1 fruit fly cellular context compared by ENCODE assay signal in genomic region chr3R:17603717-17604116, dm6.
A peak's percentile ranks its signal among the peaks of the same experiment; 100 is the strongest.
TF ChIP-seq lines count a peak whose summit lies in the region.

No protein-coding gene starts in this region.

TF ChIP-seq in whole organism, embryonic, 481 proteins besides CTCF, POLR2A, EP300 and RAD21 (continued from another document):
- TF ChIP-seq tgo (GFP tag; IDR thresholded peaks at IDR 0.05; lab: Robert Waterston, UW) (no peak), ewg (GFP tag; optimal IDR thresholded peaks at IDR 0.05; lab: Kevin White, UChicago) (no peak), Fer3 (tag; optimal IDR thresholded peaks at IDR 0.05; lab: Kevin White, UChicago) (no peak), cg (GFP tag; optimal IDR thresholded peaks at IDR 0.05; lab: Kevin White, UChicago) (peak; percentile 97), dysf (GFP tag; IDR thresholded peaks at IDR 0.05; lab: Robert Waterston, UW) (no peak), Rx (GFP tag; IDR thresholded peaks at IDR 0.05; lab: Robert Waterston, UW) (no peak), fu2 (GFP tag; optimal IDR thresholded peaks at IDR 0.05; lab: Kevin White, UChicago) (no peak), CG12071 (GFP tag; optimal IDR thresholded peaks at IDR 0.05; lab: Kevin White, UChicago) (no peak), Side (GFP tag; optimal IDR thresholded peaks at IDR 0.05; lab: Kevin White, UChicago) (no peak), HLH3B (GFP tag; IDR thresholded peaks at IDR 0.05; lab: Robert Waterston, UW) (no peak), CG3995 (GFP tag; optimal IDR thresholded peaks at IDR 0.05; lab: Kevin White, UChicago) (no peak), CG15479 (GFP tag; optimal IDR thresholded peaks at IDR 0.05; lab: Kevin White, UChicago) (no peak), shn (GFP tag; optimal IDR thresholded peaks at IDR 0.05; lab: Kevin White, UChicago) (no peak), E2f2 (GFP tag; IDR thresholded peaks at IDR 0.05; lab: Robert Waterston, UW) (no peak), CG1603 (tag; optimal IDR thresholded peaks at IDR 0.05; lab: Kevin White, UChicago) (peak; percentile 18), CG10431 (GFP tag; optimal IDR thresholded peaks at IDR 0.05; lab: Kevin White, UChicago) (no peak), ac (GFP tag; optimal IDR thresholded peaks at IDR 0.05; lab: Kevin White, UChicago) (no peak), Sox102F (GFP tag; optimal IDR thresholded peaks at IDR 0.05; lab: Kevin White, UChicago) (no peak), NC2α (GFP tag; optimal IDR thresholded peaks at IDR 0.05; lab: Kevin White, UChicago) (no peak), toy (GFP tag; IDR thresholded peaks at IDR 0.05; lab: Robert Waterston, UW) (no peak), CG10209 (GFP tag; optimal IDR thresholded peaks at IDR 0.05; lab: Kevin White, UChicago) (no peak), Bgb (GFP tag; IDR thresholded peaks at IDR 0.05; lab: Robert Waterston, UW; ENCODE audit: partially characterized antibody) (peak; percentile 66; the same call in 1 of the 2 replicates), chm (GFP tag; IDR thresholded peaks at IDR 0.05; lab: Robert Waterston, UW) (no peak), onecut (GFP tag; IDR thresholded peaks at IDR 0.05; lab: Robert Waterston, UW) (no peak), caup (GFP tag; optimal IDR thresholded peaks at IDR 0.05; lab: Kevin White, UChicago; ENCODE audit: severe bottlenecking) (no peak), ara (GFP tag; IDR thresholded peaks at IDR 0.05; lab: Robert Waterston, UW) (no peak), hkb (optimal IDR thresholded peaks at IDR 0.05; lab: Kevin White, UChicago) (no peak), hkb (GFP tag; IDR thresholded peaks at IDR 0.05; lab: Robert Waterston, UW) (no peak), seq (GFP tag; IDR thresholded peaks at IDR 0.05; lab: Robert Waterston, UW) (peak; percentile 60; the same call in 1 of the 2 replicates), NK7.1 (GFP tag; optimal IDR thresholded peaks at IDR 0.05; lab: Kevin White, UChicago) (no peak), schlank (tag; optimal IDR thresholded peaks at IDR 0.05; lab: Kevin White, UChicago) (no peak), knrl (GFP tag; IDR thresholded peaks at IDR 0.05; lab: Robert Waterston, UW; ENCODE audit: partially characterized antibody) (no peak), CG1024 (GFP tag; IDR thresholded peaks at IDR 0.05; lab: Robert Waterston, UW) (no peak), Scr (GFP tag; IDR thresholded peaks at IDR 0.05; lab: Robert Waterston, UW; ENCODE audit: partially characterized antibody) (peak; percentile 40), salm (tag; optimal IDR thresholded peaks at IDR 0.05; lab: Kevin White, UChicago) (no peak), sug (tag; optimal IDR thresholded peaks at IDR 0.05; lab: Kevin White, UChicago) (no peak), fd96Cb (tag; optimal IDR thresholded peaks at IDR 0.05; lab: Kevin White, UChicago) (no peak), pzg (GFP tag; optimal IDR thresholded peaks at IDR 0.05; lab: Kevin White, UChicago) (peak; percentile 19), CG2120 (GFP tag; optimal IDR thresholded peaks at IDR 0.05; lab: Kevin White, UChicago) (no peak), wor (GFP tag; IDR thresholded peaks at IDR 0.05; lab: Robert Waterston, UW) (no peak), CG13123 (GFP tag; optimal IDR thresholded peaks at IDR 0.05; lab: Kevin White, UChicago) (no peak), CG10959 (GFP tag; IDR thresholded peaks at IDR 0.05; lab: Robert Waterston, UW) (no peak), gt (GFP tag; IDR thresholded peaks at IDR 0.05; lab: Robert Waterston, UW) (no peak), chif (GFP tag; optimal IDR thresholded peaks at IDR 0.05; lab: Kevin White, UChicago) (no peak), dan (GFP tag; IDR thresholded peaks at IDR 0.05; lab: Robert Waterston, UW) (no peak), GATAe (GFP tag; conservative IDR thresholded peaks at IDR 0.05; lab: Robert Waterston, UW) (no peak), CG7357 (GFP tag; IDR thresholded peaks at IDR 0.05; lab: Robert Waterston, UW) (no peak), CG6272 (GFP tag; IDR thresholded peaks at IDR 0.05; lab: Robert Waterston, UW) (no peak), CG9437 (GFP tag; optimal IDR thresholded peaks at IDR 0.05; lab: Kevin White, UChicago) (no peak), dpn (GFP tag; optimal IDR thresholded peaks at IDR 0.05; lab: Kevin White, UChicago) (no peak), dm (GFP tag; optimal IDR thresholded peaks at IDR 0.05; lab: Kevin White, UChicago) (no peak), CG17802 (tag; optimal IDR thresholded peaks at IDR 0.05; lab: Kevin White, UChicago) (no peak), cad (GFP tag; optimal IDR thresholded peaks at IDR 0.05; lab: Kevin White, UChicago) (no peak), Hr51 (GFP tag; optimal IDR thresholded peaks at IDR 0.05; lab: Kevin White, UChicago) (no peak), ro (GFP tag; IDR thresholded peaks at IDR 0.05; lab: Robert Waterston, UW) (no peak), dati (GFP tag; IDR thresholded peaks at IDR 0.05; lab: Robert Waterston, UW) (no peak), CG17912 (GFP tag; optimal IDR thresholded peaks at IDR 0.05; lab: Kevin White, UChicago) (no peak), CG3726 (GFP tag; IDR thresholded peaks at IDR 0.05; lab: Robert Waterston, UW) (no peak), al (GFP tag; IDR thresholded peaks at IDR 0.05; lab: Robert Waterston, UW) (no peak), her (GFP tag; optimal IDR thresholded peaks at IDR 0.05; lab: Kevin White, UChicago) (no peak), D (optimal IDR thresholded peaks at IDR 0.05; lab: Kevin White, UChicago) (peak; percentile 59), D (GFP tag; optimal IDR thresholded peaks at IDR 0.05; lab: Kevin White, UChicago) (no peak), Aef1 (GFP tag; IDR thresholded peaks at IDR 0.05; lab: Robert Waterston, UW) (no peak), CG6689 (GFP tag; IDR thresholded peaks at IDR 0.05; lab: Robert Waterston, UW) (no peak), Blimp-1 (GFP tag; optimal IDR thresholded peaks at IDR 0.05; lab: Kevin White, UChicago) (no peak), hb (GFP tag; IDR thresholded peaks at IDR 0.05; lab: Robert Waterston, UW; ENCODE audit: partially characterized antibody) (no peak), Adf1 (GFP tag; IDR thresholded peaks at IDR 0.05; lab: Robert Waterston, UW) (peak; percentile 43; the same call in 1 of the 2 replicates), Hey (tag; optimal IDR thresholded peaks at IDR 0.05; lab: Kevin White, UChicago) (peak; percentile 95), Fer2 (tag; optimal IDR thresholded peaks at IDR 0.05; lab: Kevin White, UChicago) (no peak), ham (GFP tag; IDR thresholded peaks at IDR 0.05; lab: Robert Waterston, UW) (no peak), tup (GFP tag; optimal IDR thresholded peaks at IDR 0.05; lab: Kevin White, UChicago) (no peak), pum (GFP tag; optimal IDR thresholded peaks at IDR 0.05; lab: Kevin White, UChicago) (no peak), YL-1 (GFP tag; optimal IDR thresholded peaks at IDR 0.05; lab: Kevin White, UChicago) (no peak), CHES-1-like (GFP tag; optimal IDR thresholded peaks at IDR 0.05; lab: Kevin White, UChicago) (no peak), B-H2 (GFP tag; optimal IDR thresholded peaks at IDR 0.05; lab: Kevin White, UChicago) (no peak), MBD-R2 (GFP tag; IDR thresholded peaks at IDR 0.05; lab: Robert Waterston, UW) (peak; percentile 27; the same call in 1 of the 2 replicates), az2 (GFP tag; optimal IDR thresholded peaks at IDR 0.05; lab: Kevin White, UChicago) (no peak), CG2712 (tag; optimal IDR thresholded peaks at IDR 0.05; lab: Kevin White, UChicago) (no peak), ken (GFP tag; IDR thresholded peaks at IDR 0.05; lab: Robert Waterston, UW) (no peak), CG13296 (GFP tag; optimal IDR thresholded peaks at IDR 0.05; lab: Kevin White, UChicago) (no peak), psq (GFP tag; optimal IDR thresholded peaks at IDR 0.05; lab: Kevin White, UChicago) (no peak), ERR (GFP tag; optimal IDR thresholded peaks at IDR 0.05; lab: Kevin White, UChicago) (no peak), CG15269 (tag; optimal IDR thresholded peaks at IDR 0.05; lab: Kevin White, UChicago) (no peak), CG12155 (GFP tag; optimal IDR thresholded peaks at IDR 0.05; lab: Kevin White, UChicago) (no peak), nau (GFP tag; optimal IDR thresholded peaks at IDR 0.05; lab: Kevin White, UChicago) (no peak), danr (GFP tag; IDR thresholded peaks at IDR 0.05; lab: Robert Waterston, UW) (no peak), Dll (GFP tag; IDR thresholded peaks at IDR 0.05; lab: Robert Waterston, UW; ENCODE audit: partially characterized antibody) (0 out of 4 replicates have a peak, but pooled peaks have one; percentile 34), Rfx (GFP tag; IDR thresholded peaks at IDR 0.05; lab: Robert Waterston, UW) (0 out of 2 replicates have a peak, but pooled peaks have one; percentile 12), CG7745 (tag; optimal IDR thresholded peaks at IDR 0.05; lab: Kevin White, UChicago) (no peak), CG15696 (tag; optimal IDR thresholded peaks at IDR 0.05; lab: Kevin White, UChicago) (no peak), Hr78 (GFP tag; optimal IDR thresholded peaks at IDR 0.05; lab: Kevin White, UChicago) (no peak), Trl (optimal IDR thresholded peaks at IDR 0.05; lab: Kevin White, UChicago) (no peak), Trl (GFP tag; optimal IDR thresholded peaks at IDR 0.05; lab: Kevin White, UChicago) (no peak), zfh1 (GFP tag; IDR thresholded peaks at IDR 0.05; lab: Robert Waterston, UW) (no peak), lov (optimal IDR thresholded peaks at IDR 0.05; lab: Kevin White, UChicago) (no peak), lov (GFP tag; IDR thresholded peaks at IDR 0.05; lab: Robert Waterston, UW) (peak; percentile 91; the same call in 2 of the 3 replicates), ci (GFP tag; IDR thresholded peaks at IDR 0.05; lab: Robert Waterston, UW) (no peak; the same call in 2 of the 3 replicates), nerfin-2 (GFP tag; IDR thresholded peaks at IDR 0.05; lab: Robert Waterston, UW; ENCODE audit: partially characterized antibody) (no peak; the same call in 1 of the 2 replicates), stc (GFP tag; IDR thresholded peaks at IDR 0.05; lab: Robert Waterston, UW) (no peak), fd102C (GFP tag; optimal IDR thresholded peaks at IDR 0.05; lab: Kevin White, UChicago) (no peak), CG17568 (GFP tag; optimal IDR thresholded peaks at IDR 0.05; lab: Kevin White, UChicago) (no peak), kah (GFP tag; optimal IDR thresholded peaks at IDR 0.05; lab: Kevin White, UChicago) (no peak), CG9609 (GFP tag; optimal IDR thresholded peaks at IDR 0.05; lab: Kevin White, UChicago) (no peak), CG12942 (GFP tag; optimal IDR thresholded peaks at IDR 0.05; lab: Kevin White, UChicago) (no peak), dimm (GFP tag; IDR thresholded peaks at IDR 0.05; lab: Robert Waterston, UW) (no peak), CG10462 (GFP tag; optimal IDR thresholded peaks at IDR 0.05; lab: Kevin White, UChicago) (no peak), pita (GFP tag; optimal IDR thresholded peaks at IDR 0.05; lab: Kevin White, UChicago) (peak; percentile 57), abd-A (tag; optimal IDR thresholded peaks at IDR 0.05; lab: Kevin White, UChicago) (peak; percentile 93), CG6683 (GFP tag; optimal IDR thresholded peaks at IDR 0.05; lab: Kevin White, UChicago) (no peak), run (tag; optimal IDR thresholded peaks at IDR 0.05; lab: Kevin White, UChicago) (no peak), bab2 (GFP tag; optimal IDR thresholded peaks at IDR 0.05; lab: Kevin White, UChicago) (no peak), Atf6 (GFP tag; IDR thresholded peaks at IDR 0.05; lab: Robert Waterston, UW) (no peak), CG4328 (GFP tag; optimal IDR thresholded peaks at IDR 0.05; lab: Kevin White, UChicago) (no peak), mirr (GFP tag; optimal IDR thresholded peaks at IDR 0.05; lab: Kevin White, UChicago) (peak; percentile 85), exex (tag; optimal IDR thresholded peaks at IDR 0.05; lab: Kevin White, UChicago) (no peak), E2f1 (GFP tag; IDR thresholded peaks at IDR 0.05; lab: Robert Waterston, UW) (no peak), CG10366 (GFP tag; IDR thresholded peaks at IDR 0.05; lab: Robert Waterston, UW) (no peak), CG2678 (tag; optimal IDR thresholded peaks at IDR 0.05; lab: Kevin White, UChicago) (no peak), lab (GFP tag; optimal IDR thresholded peaks at IDR 0.05; lab: Kevin White, UChicago) (no peak), H15 (GFP tag; IDR thresholded peaks at IDR 0.05; lab: Robert Waterston, UW) (no peak), CG33213 (GFP tag; optimal IDR thresholded peaks at IDR 0.05; lab: Kevin White, UChicago) (no peak), CG12219 (GFP tag; optimal IDR thresholded peaks at IDR 0.05; lab: Kevin White, UChicago) (no peak), CG12236 (GFP tag; optimal IDR thresholded peaks at IDR 0.05; lab: Kevin White, UChicago) (no peak), phol (tag; optimal IDR thresholded peaks at IDR 0.05; lab: Kevin White, UChicago) (no peak), Bteb2 (GFP tag; optimal IDR thresholded peaks at IDR 0.05; lab: Kevin White, UChicago) (no peak), CG11695 (GFP tag; IDR thresholded peaks at IDR 0.05; lab: Robert Waterston, UW) (no peak), HHEX (GFP tag; optimal IDR thresholded peaks at IDR 0.05; lab: Kevin White, UChicago) (no peak), odd (GFP tag; optimal IDR thresholded peaks at IDR 0.05; lab: Kevin White, UChicago) (no peak)
